6 worm cellular contexts compared by ENCODE assay signal in genomic region chrII:10557206-10557574, ce11.
TF ChIP-seq lines count a peak whose summit lies in the region.

No protein-coding gene starts in this region.

TF ChIP-seq in whole organism, L1 larva, 84 proteins besides CTCF, POLR2A, EP300 and RAD21 (continues in another document):
- TF ChIP-seq tbx-2 (tag; optimal IDR thresholded peaks at IDR 0.05; lab: Kevin White, UChicago) (peak; percentile 52), ama-1 (optimal IDR thresholded peaks at IDR 0.05; lab: Kevin White, UChicago) (peak; percentile 67), C16A3.4 (tag; optimal IDR thresholded peaks at IDR 0.05; lab: Kevin White, UChicago) (peak; percentile 51), sptf-1 (tag; optimal IDR thresholded peaks at IDR 0.05; lab: Kevin White, UChicago) (no peak), lin-35 (GFP tag; optimal IDR thresholded peaks at IDR 0.05; lab: Kevin White, UChicago) (peak; percentile 30 to 77), pag-3 (tag; optimal IDR thresholded peaks at IDR 0.05; lab: Kevin White, UChicago; ENCODE audit: borderline replicate concordance, insufficient read depth) (no peak), irx-1 (tag; optimal IDR thresholded peaks at IDR 0.05; lab: Kevin White, UChicago) (peak; percentile 53), elt-2 (tag; optimal IDR thresholded peaks at IDR 0.05; lab: Kevin White, UChicago) (peak; percentile 22), nhr-19 (GFP tag; conservative IDR thresholded peaks at IDR 0.05; lab: Robert Waterston, UW) (peak; percentile 75), lin-13 (GFP tag; optimal IDR thresholded peaks at IDR 0.05; lab: Kevin White, UChicago) (peak; percentile 11), pax-3 (tag; optimal IDR thresholded peaks at IDR 0.05; lab: Kevin White, UChicago) (peak; percentile 15), egl-13 (tag; optimal IDR thresholded peaks at IDR 0.05; lab: Kevin White, UChicago) (no peak), alr-1 (tag; optimal IDR thresholded peaks at IDR 0.05; lab: Kevin White, UChicago; ENCODE audit: borderline replicate concordance) (no peak), mdl-1 (tag; optimal IDR thresholded peaks at IDR 0.05; lab: Kevin White, UChicago) (peak in 1 of 2 experiments; percentile 47)

TF ChIP-seq in whole organism, L2 larva, 48 proteins besides CTCF, POLR2A, EP300 and RAD21 (continues in another document):
- peak in 1 of 2 experiments; percentile 50 for TF ChIP-seq mdl-1 (tag; optimal IDR thresholded peaks at IDR 0.05; lab: Kevin White, UChicago)
- TF ChIP-seq nhr-12 (tag; optimal IDR thresholded peaks at IDR 0.05; lab: Kevin White, UChicago): no peak
- TF ChIP-seq F13H6.1 (tag; optimal IDR thresholded peaks at IDR 0.05; lab: Kevin White, UChicago): peak; percentile 36
- TF ChIP-seq Y55F3AM.14 (GFP tag; optimal IDR thresholded peaks at IDR 0.05; lab: Kevin White, UChicago): no peak
- TF ChIP-seq snpc-4 (tag; optimal IDR thresholded peaks at IDR 0.05; lab: Kevin White, UChicago): peak; percentile 13
- TF ChIP-seq nhr-25 (tag; optimal IDR thresholded peaks at IDR 0.05; lab: Kevin White, UChicago): peak; percentile 90
- TF ChIP-seq mbf-1 (tag; optimal IDR thresholded peaks at IDR 0.05; lab: Kevin White, UChicago): no peak
- peak; percentile 5 for TF ChIP-seq fos-1 (tag; optimal IDR thresholded peaks at IDR 0.05; lab: Kevin White, UChicago)
- peak; percentile 41 for TF ChIP-seq nhr-11 (tag; optimal IDR thresholded peaks at IDR 0.05; lab: Kevin White, UChicago)
- TF ChIP-seq aly-2 (tag; optimal IDR thresholded peaks at IDR 0.05; lab: Kevin White, UChicago): no peak
- peak; percentile 71 for TF ChIP-seq nhr-6 (tag; optimal IDR thresholded peaks at IDR 0.05; lab: Kevin White, UChicago)
- no peak for TF ChIP-seq dmd-4 (tag; optimal IDR thresholded peaks at IDR 0.05; lab: Kevin White, UChicago)
- TF ChIP-seq nhr-23 (tag; optimal IDR thresholded peaks at IDR 0.05; lab: Kevin White, UChicago): no peak
- peak; percentile 93 for TF ChIP-seq ztf-4 (tag; optimal IDR thresholded peaks at IDR 0.05; lab: Kevin White, UChicago)
- TF ChIP-seq zag-1 (tag; optimal IDR thresholded peaks at IDR 0.05; lab: Kevin White, UChicago): no peak
- no peak for TF ChIP-seq egl-27 (tag; optimal IDR thresholded peaks at IDR 0.05; lab: Kevin White, UChicago)

TF ChIP-seq in whole organism, L3 larva, 47 proteins besides CTCF, POLR2A, EP300 and RAD21 (continues in another document):
- TF ChIP-seq nhr-43 (tag; optimal IDR thresholded peaks at IDR 0.05; lab: Kevin White, UChicago; ENCODE audit: poor library complexity, severe bottlenecking) (peak; percentile 89), jun-1 (tag; optimal IDR thresholded peaks at IDR 0.05; lab: Kevin White, UChicago) (peak; percentile 43), pqm-1 (tag; optimal IDR thresholded peaks at IDR 0.05; lab: Kevin White, UChicago) (peak; percentile 51), ceh-16 (tag; optimal IDR thresholded peaks at IDR 0.05; lab: Kevin White, UChicago) (no peak), elt-3 (tag; optimal IDR thresholded peaks at IDR 0.05; lab: Kevin White, UChicago) (peak in 1 of 3 experiments; percentile 49), ztf-4 (tag; optimal IDR thresholded peaks at IDR 0.05; lab: Kevin White, UChicago) (peak; percentile 54), elt-2 (tag; optimal IDR thresholded peaks at IDR 0.05; lab: Kevin White, UChicago) (peak; percentile 85), tbx-2 (tag; optimal IDR thresholded peaks at IDR 0.05; lab: Kevin White, UChicago) (no peak), ceh-28 (tag; optimal IDR thresholded peaks at IDR 0.05; lab: Kevin White, UChicago) (no peak), pha-4 (tag; optimal IDR thresholded peaks at IDR 0.05; lab: Kevin White, UChicago) (peak; percentile 61), nhr-237 (tag; optimal IDR thresholded peaks at IDR 0.05; lab: Kevin White, UChicago) (no peak), unc-39 (tag; optimal IDR thresholded peaks at IDR 0.05; lab: Kevin White, UChicago) (no peak), nhr-23 (tag; optimal IDR thresholded peaks at IDR 0.05; lab: Kevin White, UChicago) (peak; percentile 54), elt-1 (tag; optimal IDR thresholded peaks at IDR 0.05; lab: Kevin White, UChicago) (peak; percentile 17), lsy-12 (tag; optimal IDR thresholded peaks at IDR 0.05; lab: Kevin White, UChicago) (peak; percentile 30), nhr-76 (tag; optimal IDR thresholded peaks at IDR 0.05; lab: Kevin White, UChicago) (no peak)

TF ChIP-seq in whole organism, L4 larva, 104 proteins besides CTCF, POLR2A, EP300 and RAD21 (continues in another document):
- peak; percentile 53 for TF ChIP-seq hlh-11 (tag; optimal IDR thresholded peaks at IDR 0.05; lab: Kevin White, UChicago)
- no peak for TF ChIP-seq nhr-111 (GFP tag; optimal IDR thresholded peaks at IDR 0.05; lab: Kevin White, UChicago)
- no peak for TF ChIP-seq ces-1 (GFP tag; optimal IDR thresholded peaks at IDR 0.05; lab: Kevin White, UChicago)
- TF ChIP-seq F44E2.7 (GFP tag; IDR thresholded peaks at IDR 0.05; lab: Robert Waterston, UW): no peak
- TF ChIP-seq nhr-237 (tag; optimal IDR thresholded peaks at IDR 0.05; lab: Kevin White, UChicago): no peak
- TF ChIP-seq lsy-2 (tag; optimal IDR thresholded peaks at IDR 0.05; lab: Kevin White, UChicago): peak in 1 of 2 experiments; percentile 57
- peak; percentile 25 for TF ChIP-seq nhr-77 (tag; optimal IDR thresholded peaks at IDR 0.05; lab: Kevin White, UChicago)
- peak in 1 of 2 experiments; percentile 3 for TF ChIP-seq hif-1 (tag; optimal IDR thresholded peaks at IDR 0.05; lab: Kevin White, UChicago)
- no peak for TF ChIP-seq php-3 (GFP tag; IDR thresholded peaks at IDR 0.05; lab: Robert Waterston, UW)
- TF ChIP-seq pqm-1 (tag; optimal IDR thresholded peaks at IDR 0.05; lab: Kevin White, UChicago): peak; percentile 26
- TF ChIP-seq F10B5.3 (tag; optimal IDR thresholded peaks at IDR 0.05; lab: Kevin White, UChicago): no peak
- no peak for TF ChIP-seq daf-16 (GFP tag; optimal IDR thresholded peaks at IDR 0.05; lab: Kevin White, UChicago)
- peak; percentile 95 for TF ChIP-seq daf-16 (tag; optimal IDR thresholded peaks at IDR 0.05; lab: Kevin White, UChicago)
- no peak for TF ChIP-seq snpc-4 (tag; optimal IDR thresholded peaks at IDR 0.05; lab: Kevin White, UChicago)
- TF ChIP-seq fos-1 (tag; optimal IDR thresholded peaks at IDR 0.05; lab: Kevin White, UChicago): no peak
- TF ChIP-seq T20F7.1 (GFP tag; optimal IDR thresholded peaks at IDR 0.05; lab: Kevin White, UChicago): peak; percentile 40
- TF ChIP-seq nhr-102 (tag; optimal IDR thresholded peaks at IDR 0.05; lab: Kevin White, UChicago): no peak

TF ChIP-seq in whole organism, late embryonic, 69 proteins besides CTCF, POLR2A, EP300 and RAD21:
- peak; percentile 43 for TF ChIP-seq hlh-30 (tag; optimal IDR thresholded peaks at IDR 0.05; lab: Kevin White, UChicago; ENCODE audit: insufficient read depth)
- no peak for TF ChIP-seq ceh-48 (tag; optimal IDR thresholded peaks at IDR 0.05; lab: Kevin White, UChicago)

TF ChIP-seq in whole organism, young adult, 124 proteins besides CTCF, POLR2A, EP300 and RAD21:
- no peak for TF ChIP-seq ztf-25 (GFP tag; IDR thresholded peaks at IDR 0.05; lab: Robert Waterston, UW)
- TF ChIP-seq cebp-2 (GFP tag; IDR thresholded peaks at IDR 0.05; lab: Robert Waterston, UW): no peak
- TF ChIP-seq nhr-27 (tag; optimal IDR thresholded peaks at IDR 0.05; lab: Kevin White, UChicago): no peak
- TF ChIP-seq B0261.1 (tag; optimal IDR thresholded peaks at IDR 0.05; lab: Kevin White, UChicago): no peak
- TF ChIP-seq lin-40 (tag; optimal IDR thresholded peaks at IDR 0.05; lab: Kevin White, UChicago): peak; percentile 25
- no peak for TF ChIP-seq ztf-3 (GFP tag; optimal IDR thresholded peaks at IDR 0.05; lab: Kevin White, UChicago)
- no peak for TF ChIP-seq aptf-3 (GFP tag; IDR thresholded peaks at IDR 0.05; lab: Robert Waterston, UW)
- TF ChIP-seq tbp1 (GFP tag; optimal IDR thresholded peaks at IDR 0.05; lab: Kevin White, UChicago): no peak
- TF ChIP-seq let-526 (GFP tag; IDR thresholded peaks at IDR 0.05; lab: Robert Waterston, UW): no peak
- TF ChIP-seq Y67H2A.10 (GFP tag; conservative IDR thresholded peaks at IDR 0.05; lab: Robert Waterston, UW): no peak
- no peak for TF ChIP-seq die-1 (tag; optimal IDR thresholded peaks at IDR 0.05; lab: Kevin White, UChicago)
- TF ChIP-seq ztf-6 (GFP tag; IDR thresholded peaks at IDR 0.05; lab: Robert Waterston, UW): no peak
- no peak for TF ChIP-seq snpc-1.3 (tag; optimal IDR thresholded peaks at IDR 0.05; lab: Kevin White, UChicago; ENCODE audit: insufficient read depth)
- no peak for TF ChIP-seq dpl-1 (GFP tag; optimal IDR thresholded peaks at IDR 0.05; lab: Kevin White, UChicago)
- no peak for TF ChIP-seq zim-3 (tag; optimal IDR thresholded peaks at IDR 0.05; lab: Kevin White, UChicago)
- TF ChIP-seq ekl-4 (GFP tag; IDR thresholded peaks at IDR 0.05; lab: Robert Waterston, UW): no peak
- TF ChIP-seq rec-8 (tag; optimal IDR thresholded peaks at IDR 0.05; lab: Kevin White, UChicago): no peak
- no peak for TF ChIP-seq T07F8.4 (tag; optimal IDR thresholded peaks at IDR 0.05; lab: Kevin White, UChicago)
- 0 out of 2 replicates have a peak, but pooled peaks have one; percentile 48 for TF ChIP-seq egl-44 (GFP tag; IDR thresholded peaks at IDR 0.05; lab: Robert Waterston, UW)
- peak; percentile 22 for TF ChIP-seq nhr-80 (tag; optimal IDR thresholded peaks at IDR 0.05; lab: Kevin White, UChicago)
- TF ChIP-seq Y53G8AR.9 (GFP tag; conservative IDR thresholded peaks at IDR 0.05; lab: Robert Waterston, UW): no peak
- no peak for TF ChIP-seq ceh-79 (tag; optimal IDR thresholded peaks at IDR 0.05; lab: Kevin White, UChicago)
- 0 out of 2 replicates have a peak, but pooled peaks have one; percentile 6 for TF ChIP-seq nfyb-1 (GFP tag; IDR thresholded peaks at IDR 0.05; lab: Robert Waterston, UW)
- no peak for TF ChIP-seq F52B5.7 (tag; optimal IDR thresholded peaks at IDR 0.05; lab: Kevin White, UChicago)
- TF ChIP-seq rcor-1 (GFP tag; IDR thresholded peaks at IDR 0.05; lab: Robert Waterston, UW): 0 out of 2 replicates have a peak, but pooled peaks have one; percentile 15
- no peak for TF ChIP-seq ccch-3 (GFP tag; optimal IDR thresholded peaks at IDR 0.05; lab: Kevin White, UChicago)
